Worm (Caenorhabditis elegans) whole organism, L4/young adult: ENCODE results near the gene mtm-6.

ENCODE experiments used
- dao-5 ChIP-seq: sonication (generic microtip); optimal IDR thresholded peaks from 2 replicates; lab custom pipeline; 2016; ENCODE audit warnings: missing genotype, missing genetic modification characterization, moderate library complexity, missing compliant biosample characterization
- him-1 ChIP-seq: sonication (generic microtip); optimal IDR thresholded peaks from 2 replicates; lab custom pipeline; 2016; ENCODE audit warnings: missing genotype, missing genetic modification reagents, missing genetic modification characterization, missing compliant biosample characterization

- TF ChIP-seq him-1 (tag; lab: Kevin White, UChicago): no peak
- no peak for TF ChIP-seq dao-5 (tag; lab: Kevin White, UChicago)
Observed at ce11 chrIII:13346785-13347184, at the start of gene mtm-6.
